Fruit fly (Drosophila melanogaster) whole organism, prepupa: Measurements from ENCODE around the gene Mur18B.

ENCODE experiments used
- CG10631 ChIP-seq: fragments of 200-800 bp; sonication (Bioruptor generic); optimal IDR thresholded peaks from 2 replicates; lab custom pipeline; 2016; ENCODE audit warnings: missing biosample characterization, missing genetic modification characterization
- CG11294 ChIP-seq: fragments of 200-800 bp; sonication (Bioruptor generic); IDR thresholded peaks from 2 replicates; pipeline ENCODE4 v1.3.6; 2022; ENCODE audit warnings: missing biosample characterization, missing genetic modification characterization
- CG11762 ChIP-seq: fragments of 200-800 bp; sonication (Bioruptor generic); optimal IDR thresholded peaks from 3 replicates; lab custom pipeline; 2016; ENCODE audit warnings: missing biosample characterization, missing genetic modification characterization; ENCODE audit not compliant: insufficient read depth
- CG11902 ChIP-seq: fragments of 200-800 bp; sonication (Bioruptor generic); optimal IDR thresholded peaks from 3 replicates; lab custom pipeline; 2016; ENCODE audit warnings: missing biosample characterization, missing genetic modification characterization
- CG1621 ChIP-seq: fragments of 200-800 bp; sonication (Bioruptor generic); optimal IDR thresholded peaks from 3 replicates; lab custom pipeline; 2018; ENCODE audit warnings: missing biosample characterization, mild to moderate bottlenecking, missing genetic modification characterization
- CG16779 ChIP-seq: fragments of 200-800 bp; sonication (Bioruptor generic); optimal IDR thresholded peaks from 3 replicates; lab custom pipeline; 2017; ENCODE audit warnings: missing biosample characterization, mild to moderate bottlenecking, missing genetic modification characterization
- CG3032 ChIP-seq: fragments of 200-800 bp; optimal IDR thresholded peaks from 2 replicates; lab custom pipeline; 2019; ENCODE audit warnings: missing biosample characterization, mild to moderate bottlenecking, missing genetic modification characterization, moderate library complexity
- CG32006 ChIP-seq: fragments of 200-800 bp; sonication (Bioruptor generic); optimal IDR thresholded peaks from 3 replicates; lab custom pipeline; 2017; ENCODE audit warnings: missing biosample characterization, mild to moderate bottlenecking, missing genetic modification characterization
- CG34406 ChIP-seq: fragments of 200-800 bp; sonication (Bioruptor generic); optimal IDR thresholded peaks from 3 replicates; lab custom pipeline; 2016; ENCODE audit warnings: missing biosample characterization, missing genetic modification characterization
- CG3919 ChIP-seq: fragments of 200-800 bp; sonication (Bioruptor generic); optimal IDR thresholded peaks from 3 replicates; lab custom pipeline; 2016; ENCODE audit warnings: missing biosample characterization, missing genetic modification characterization
- CG6163 ChIP-seq: fragments of 200-800 bp; sonication (Bioruptor generic); IDR thresholded peaks from 3 replicates; pipeline ENCODE4 v1.3.6; 2022; ENCODE audit warnings: missing biosample characterization, missing genetic modification characterization
- CG6276 ChIP-seq: fragments of 200-800 bp; sonication (Bioruptor generic); optimal IDR thresholded peaks from 2 replicates; lab custom pipeline; 2017; ENCODE audit warnings: missing biosample characterization, mild to moderate bottlenecking, missing genetic modification characterization
- CG6792 ChIP-seq: fragments of 200-800 bp; sonication (Bioruptor generic); optimal IDR thresholded peaks from 3 replicates; lab custom pipeline; 2016; ENCODE audit warnings: missing biosample characterization, missing genetic modification characterization
- CG6808 ChIP-seq: fragments of 200-800 bp; sonication (Bioruptor generic); optimal IDR thresholded peaks from 3 replicates; lab custom pipeline; 2017; ENCODE audit warnings: missing biosample characterization, missing genetic modification characterization, mild to moderate bottlenecking, moderate library complexity, missing genetic modification reagents
- CG8119 ChIP-seq: fragments of 200-800 bp; sonication (Bioruptor generic); IDR thresholded peaks from 3 replicates; pipeline ENCODE4 v1.3.6; 2022; ENCODE audit warnings: missing biosample characterization, missing genetic modification characterization
- CG8632 ChIP-seq: fragments of 200-800 bp; sonication (Bioruptor generic); optimal IDR thresholded peaks from 3 replicates; lab custom pipeline; 2016; ENCODE audit warnings: missing biosample characterization, missing genetic modification characterization
- CG9139 ChIP-seq: fragments of 200-800 bp; sonication (Bioruptor generic); optimal IDR thresholded peaks from 3 replicates; lab custom pipeline; 2017; ENCODE audit warnings: missing biosample characterization, mild to moderate bottlenecking, missing genetic modification characterization
- Eip78C ChIP-seq: fragments of 200-800 bp; sonication (Bioruptor generic); peaks from one replicate; lab custom pipeline; 2016; ENCODE audit warnings: missing biosample characterization, missing genetic modification characterization
- Eip93F ChIP-seq: fragments of 200-800 bp; sonication (Bioruptor generic); optimal IDR thresholded peaks from 2 replicates; lab custom pipeline; 2016; ENCODE audit warnings: missing biosample characterization, mild to moderate bottlenecking, missing genetic modification characterization
- Ets96B ChIP-seq: fragments of 200-800 bp; optimal IDR thresholded peaks from 2 replicates; lab custom pipeline; 2019; ENCODE audit warnings: missing biosample characterization, mild to moderate bottlenecking, missing genetic modification characterization, moderate library complexity
- Gug ChIP-seq: fragments of 200-800 bp; sonication (Bioruptor generic); IDR thresholded peaks from 2 replicates; pipeline ENCODE4 v1.3.6; 2022; ENCODE audit warnings: missing biosample characterization, missing genetic modification characterization
- Hr38 ChIP-seq: sonication (Bioruptor generic); optimal IDR thresholded peaks from 2 replicates; lab custom pipeline; 2016; ENCODE audit warnings: missing biosample characterization, missing genetic modification characterization
- Hr39 ChIP-seq: fragments of 200-800 bp; sonication (Bioruptor generic); optimal IDR thresholded peaks from 2 replicates; lab custom pipeline; 2016; ENCODE audit warnings: missing biosample characterization, missing genetic modification characterization
- Lpt ChIP-seq: fragments of 200-800 bp; sonication (Bioruptor generic); optimal IDR thresholded peaks from 3 replicates; lab custom pipeline; 2016; ENCODE audit warnings: missing biosample characterization, missing genetic modification characterization
- Met ChIP-seq: fragments of 200-800 bp; sonication (Bioruptor generic); optimal IDR thresholded peaks from 3 replicates; lab custom pipeline; 2016; ENCODE audit warnings: missing biosample characterization, missing genetic modification characterization
- Smox ChIP-seq: fragments of 200-800 bp; sonication (Bioruptor generic); optimal IDR thresholded peaks from 3 replicates; lab custom pipeline; 2016; ENCODE audit warnings: missing biosample characterization, missing genetic modification characterization
- Sox102F ChIP-seq: fragments of 200-800 bp; sonication (Bioruptor generic); optimal IDR thresholded peaks from 2 replicates; lab custom pipeline; 2016; ENCODE audit warnings: missing biosample characterization, mild to moderate bottlenecking, missing genetic modification characterization
- Sox15 ChIP-seq: fragments of 200-800 bp; sonication (Bioruptor generic); optimal IDR thresholded peaks from 3 replicates; lab custom pipeline; 2016; ENCODE audit warnings: missing biosample characterization, missing genetic modification characterization
- achi ChIP-seq: fragments of 200-800 bp; sonication (Bioruptor generic); optimal IDR thresholded peaks from 3 replicates; lab custom pipeline; 2016; ENCODE audit warnings: missing biosample characterization, missing genetic modification characterization
- acj6 ChIP-seq: fragments of 200-800 bp; sonication (Bioruptor generic); optimal IDR thresholded peaks from 3 replicates; lab custom pipeline; 2016; ENCODE audit warnings: missing biosample characterization, missing genetic modification characterization
- eg ChIP-seq: fragments of 200-800 bp; sonication (Bioruptor generic); IDR thresholded peaks from 3 replicates; pipeline ENCODE4 v1.3.6; 2022; ENCODE audit warnings: missing biosample characterization, missing genetic modification characterization
- esn ChIP-seq: fragments of 200-800 bp; sonication (Bioruptor generic); optimal IDR thresholded peaks from 2 replicates; lab custom pipeline; 2016; ENCODE audit warnings: missing biosample characterization, mild to moderate bottlenecking, missing genetic modification characterization, moderate library complexity
- fd59A ChIP-seq: fragments of 200-800 bp; sonication (Bioruptor generic); optimal IDR thresholded peaks from 2 replicates; lab custom pipeline; 2017; ENCODE audit warnings: missing biosample characterization, mild to moderate bottlenecking, missing genetic modification characterization, missing genetic modification reagents
- fd85E ChIP-seq: fragments of 200-800 bp; sonication (Bioruptor generic); optimal IDR thresholded peaks from 3 replicates; lab custom pipeline; 2016; ENCODE audit warnings: missing biosample characterization, missing genetic modification characterization
- fkh ChIP-seq: fragments of 200-800 bp; sonication (Bioruptor generic); optimal IDR thresholded peaks from 3 replicates; lab custom pipeline; 2017; ENCODE audit warnings: missing biosample characterization, mild to moderate bottlenecking, missing genetic modification characterization, moderate library complexity
- lz ChIP-seq: fragments of 200-800 bp; sonication (Bioruptor generic); optimal IDR thresholded peaks from 3 replicates; lab custom pipeline; 2016; ENCODE audit warnings: missing biosample characterization, missing genetic modification characterization
- net ChIP-seq: fragments of 200-800 bp; sonication (Bioruptor generic); optimal IDR thresholded peaks from 3 replicates; lab custom pipeline; 2016; ENCODE audit warnings: missing biosample characterization, missing genetic modification characterization
- salr ChIP-seq, 2 experiments: fragments of 200-800 bp; sonication (Bioruptor generic); optimal IDR thresholded peaks; 3 replicates each; lab custom pipeline; 2016 to 2018; ENCODE audit warnings: missing biosample characterization in 2 of 2, missing genetic modification characterization in 2 of 2, mild to moderate bottlenecking in 1 of 2
- ss ChIP-seq, 2 experiments: fragments of 200-800 bp; sonication (Bioruptor generic); optimal IDR thresholded peaks; 2 replicates in 1 of 2; 3 replicates in 1 of 2; lab custom pipeline; 2017 to 2018; ENCODE audit warnings: mild to moderate bottlenecking in 2 of 2, missing biosample characterization in 2 of 2, missing genetic modification characterization in 2 of 2, moderate library complexity in 1 of 2
- svp ChIP-seq: fragments of 200-800 bp; sonication (Bioruptor generic); peaks from one replicate; lab custom pipeline; 2016; ENCODE audit warnings: missing biosample characterization, missing genetic modification characterization
- topi ChIP-seq: fragments of 200-800 bp; sonication (Bioruptor generic); optimal IDR thresholded peaks from 3 replicates; lab custom pipeline; 2016; ENCODE audit warnings: missing biosample characterization, missing genetic modification characterization
- vri ChIP-seq: fragments of 200-800 bp; sonication (Bioruptor generic); optimal IDR thresholded peaks from 3 replicates; lab custom pipeline; 2016; ENCODE audit warnings: missing biosample characterization, mild to moderate bottlenecking, missing genetic modification characterization

The Mur18B gene

DNA sequence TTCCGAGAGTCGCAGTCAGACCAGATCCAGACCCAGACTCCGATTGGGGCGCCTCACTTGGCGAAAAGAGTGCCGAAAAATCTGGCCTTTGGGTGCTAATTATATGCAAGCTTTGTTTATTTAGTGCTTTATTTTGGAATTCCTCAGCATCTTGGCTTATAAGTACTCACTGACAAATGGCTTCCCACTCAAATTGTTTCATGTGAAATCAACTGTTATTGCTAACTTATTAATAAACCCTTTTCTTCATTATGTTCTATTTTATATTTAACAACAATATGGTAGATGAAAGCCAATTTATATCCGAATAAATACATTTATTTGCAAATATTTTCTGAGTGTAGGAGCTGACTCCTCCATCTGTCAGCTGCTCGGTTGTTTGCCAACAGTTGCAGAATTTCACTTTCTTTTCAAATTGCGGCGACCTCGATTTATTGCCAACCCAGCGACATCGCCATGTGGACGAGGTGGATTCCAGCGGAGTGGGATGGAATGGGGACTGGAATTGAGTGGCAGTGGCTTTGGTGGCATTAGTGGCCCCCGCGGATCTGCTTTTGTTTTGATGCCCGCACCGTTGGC lies 16.9 kb downstream of the Mur18B start (continued):
- peak; percentile 55 for TF ChIP-seq CG11902 (GFP tag; lab: Kevin White, UChicago)
- TF ChIP-seq CG1621 (tag; lab: Kevin White, UChicago) = no peak
- TF ChIP-seq Sox102F = peak; percentile 70
- TF ChIP-seq CG11294 = no peak
- TF ChIP-seq CG3032 (tag; lab: Kevin White, UChicago) = peak; percentile 54
- TF ChIP-seq achi (GFP tag; lab: Kevin White, UChicago) = peak; percentile 69
- no peak for TF ChIP-seq CG16779
- TF ChIP-seq CG11762 = peak; percentile 65
- peak; percentile 49 for TF ChIP-seq Ets96B

DNA sequence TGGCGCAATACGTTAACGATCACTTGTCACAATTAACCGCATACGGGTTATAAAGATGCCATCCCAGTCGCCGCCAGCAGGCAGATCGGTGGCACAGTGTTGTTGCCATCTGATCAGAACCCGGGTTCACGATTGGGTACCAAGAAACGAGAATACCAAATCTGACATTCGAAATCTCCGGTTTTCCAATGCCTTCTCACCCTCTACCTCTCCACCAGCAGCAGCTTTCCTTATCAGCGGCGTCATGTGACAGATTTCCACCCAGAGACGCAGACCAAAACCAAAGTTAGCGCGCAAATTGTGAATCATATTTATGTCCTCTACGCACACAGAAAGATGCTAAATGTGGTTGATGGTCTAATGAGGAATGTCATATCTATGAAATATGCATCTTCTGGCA lies 25.6 kb downstream of the Mur18B start:
- TF ChIP-seq svp (GFP tag; lab: Kevin White, UChicago) (peak; percentile 91), Sox15 (GFP tag; lab: Kevin White, UChicago) (no peak), acj6 (GFP tag; lab: Kevin White, UChicago) (no peak), eg (no peak), Ets96B (no peak), Eip93F (GFP tag; lab: Kevin White, UChicago) (no peak), lz (no peak), CG16779 (no peak), CG8119 (GFP tag; lab: Robert Waterston, UW) (no peak)
- TF ChIP-seq, all 60 proteins: peak for 1

dm6 chrX:19239365-19239764 lies 26.3 kb downstream of the Mur18B start:
- TF ChIP-seq net (GFP tag; lab: Kevin White, UChicago) (no peak), CG6808 (GFP tag; lab: Kevin White, UChicago) (no peak), CG6276 (GFP tag; lab: Kevin White, UChicago) (no peak), svp (GFP tag; lab: Kevin White, UChicago) (no peak), Eip78C (no peak), ss (GFP tag; optimal IDR thresholded peaks at IDR 0.05; lab: Kevin White, UChicago) (no peak), topi (GFP tag; lab: Kevin White, UChicago) (no peak), Eip93F (GFP tag; lab: Kevin White, UChicago) (no peak), acj6 (GFP tag; lab: Kevin White, UChicago) (no peak), CG6792 (GFP tag; lab: Kevin White, UChicago) (no peak), Met (GFP tag; lab: Kevin White, UChicago) (no peak), Smox (GFP tag; lab: Kevin White, UChicago) (no peak), Hr39 (GFP tag; lab: Kevin White, UChicago) (no peak), fkh (GFP tag; lab: Kevin White, UChicago) (no peak), CG1621 (tag; lab: Kevin White, UChicago) (no peak), CG11294 (no peak)

DNA sequence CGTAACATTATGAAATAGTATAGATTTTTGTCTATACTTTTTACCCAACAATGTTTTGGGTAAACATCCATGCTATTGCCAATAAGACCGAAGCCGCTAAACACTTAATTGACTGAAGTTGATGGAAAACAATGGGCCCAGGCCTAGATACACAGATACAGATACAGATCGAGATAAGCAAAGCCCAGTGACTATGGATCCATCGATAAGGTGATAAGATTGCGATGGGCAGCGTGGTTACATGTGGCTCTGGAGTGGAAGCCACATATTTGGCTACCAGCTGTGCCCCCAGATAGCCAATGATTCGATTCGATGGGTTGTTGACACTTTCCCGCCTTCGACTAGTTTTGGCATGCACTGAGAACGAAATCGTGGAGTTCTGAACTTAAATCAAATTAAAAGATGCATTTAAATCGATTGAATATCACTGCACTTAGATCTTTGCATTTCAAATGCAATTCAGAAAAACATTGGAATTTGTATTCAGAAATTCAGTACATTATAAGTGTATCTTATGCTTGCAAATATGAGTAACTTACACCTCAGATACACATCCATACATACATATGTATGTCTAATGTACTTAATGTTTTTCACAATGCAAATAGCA lies 27.3 kb downstream of the Mur18B start:
- no peak for TF ChIP-seq Met (GFP tag; lab: Kevin White, UChicago)
- TF ChIP-seq CG11902 (GFP tag; lab: Kevin White, UChicago) = no peak
- TF ChIP-seq CG6792 (GFP tag; lab: Kevin White, UChicago) = no peak
- TF ChIP-seq CG10631 (GFP tag; lab: Kevin White, UChicago) = no peak
- no peak for TF ChIP-seq Lpt (GFP tag; lab: Kevin White, UChicago)
- no peak for TF ChIP-seq vri (GFP tag; lab: Kevin White, UChicago)
- no peak for TF ChIP-seq salr (GFP tag; optimal IDR thresholded peaks at IDR 0.05; lab: Kevin White, UChicago)
- TF ChIP-seq fd59A (GFP tag; lab: Kevin White, UChicago) = no peak
- no peak for TF ChIP-seq CG34406 (GFP tag; lab: Kevin White, UChicago)
- TF ChIP-seq Hr38 (GFP tag; lab: Kevin White, UChicago) = no peak
- TF ChIP-seq fd85E = no peak
- no peak for TF ChIP-seq CG3919
- no peak for TF ChIP-seq CG9139 (GFP tag; lab: Kevin White, UChicago)
- TF ChIP-seq CG6163 (GFP tag; lab: Robert Waterston, UW) = no peak
- no peak for TF ChIP-seq Hr39 (GFP tag; lab: Kevin White, UChicago)
- TF ChIP-seq Gug (GFP tag; lab: Robert Waterston, UW) = no peak
- TF ChIP-seq CG32006 (GFP tag; lab: Kevin White, UChicago) = no peak
- TF ChIP-seq esn (GFP tag; lab: Kevin White, UChicago) = no peak
- TF ChIP-seq CG8632 = no peak
